Fruit fly (Drosophila melanogaster) whole organism, embryonic: ENCODE measurements around the gene CG1638.

Experiments used
- Ada2b ChIP-seq: fragments of 200-800 bp; sonication (Bioruptor generic); IDR thresholded peaks from 2 replicates; pipeline ENCODE4 v1.3.6; 2022; ENCODE audit warnings: missing biosample characterization, missing genetic modification characterization
- Asciz ChIP-seq: fragments of 200-800 bp; sonication (Bioruptor generic); optimal IDR thresholded peaks from 2 replicates; lab custom pipeline; 2017; ENCODE audit warnings: missing biosample characterization, mild to moderate bottlenecking, missing genetic modification characterization, missing genetic modification reagents
- C15 ChIP-seq: fragments of 200-800 bp; sonication (Bioruptor generic); IDR thresholded peaks from 3 replicates; pipeline ENCODE4 v1.3.6; 2022; ENCODE audit warnings: missing biosample characterization, missing genetic modification characterization
- CG10366 ChIP-seq: fragments of 200-800 bp; sonication (Bioruptor generic); IDR thresholded peaks from 2 replicates; pipeline ENCODE4 v1.3.6; 2022; ENCODE audit warnings: missing biosample characterization, missing genetic modification characterization
- CG12155 ChIP-seq: fragments of 200-800 bp; sonication (Bioruptor generic); optimal IDR thresholded peaks from 3 replicates; lab custom pipeline; 2016; ENCODE audit warnings: missing biosample characterization, missing genetic modification characterization
- CG12391 ChIP-seq: fragments of 200-800 bp; sonication (Bioruptor generic); optimal IDR thresholded peaks from 3 replicates; lab custom pipeline; 2018; ENCODE audit warnings: missing biosample characterization, mild to moderate bottlenecking, missing genetic modification characterization, moderate library complexity
- CG14441 ChIP-seq: fragments of 200-800 bp; sonication (Bioruptor generic); IDR thresholded peaks from 2 replicates; pipeline ENCODE4 v1.3.6; 2022; ENCODE audit warnings: missing biosample characterization, missing genetic modification characterization
- CG1602 ChIP-seq: fragments of 200-800 bp; sonication (Bioruptor generic); optimal IDR thresholded peaks from 3 replicates; lab custom pipeline; 2016; ENCODE audit warnings: missing biosample characterization, missing genetic modification characterization
- CG16779 ChIP-seq: fragments of 200-800 bp; sonication (Bioruptor generic); IDR thresholded peaks from 2 replicates; pipeline ENCODE4 v1.3.6; 2022; ENCODE audit warnings: missing biosample characterization, missing genetic modification characterization
- CG16863 ChIP-seq: fragments of 200-800 bp; sonication (Bioruptor generic); optimal IDR thresholded peaks from 3 replicates; lab custom pipeline; 2016; ENCODE audit warnings: missing biosample characterization, missing genetic modification characterization
- CG18262 ChIP-seq: fragments of 200-800 bp; optimal IDR thresholded peaks from 3 replicates; lab custom pipeline; 2019; ENCODE audit warnings: missing biosample characterization, mild to moderate bottlenecking, missing genetic modification characterization, moderate library complexity
- CG18599 ChIP-seq: fragments of 200-800 bp; sonication (Bioruptor generic); optimal IDR thresholded peaks from 3 replicates; lab custom pipeline; 2017; ENCODE audit warnings: missing biosample characterization, missing genetic modification characterization, mild to moderate bottlenecking, moderate library complexity, missing genetic modification reagents
- CG4360 ChIP-seq: fragments of 200-800 bp; sonication (Bioruptor generic); IDR thresholded peaks from 2 replicates; pipeline ENCODE4 v1.3.6; 2022; ENCODE audit warnings: missing biosample characterization, missing genetic modification characterization
- CG43689 ChIP-seq: fragments of 200-800 bp; sonication (Bioruptor generic); IDR thresholded peaks from 2 replicates; pipeline ENCODE4 v1.3.6; 2022; ENCODE audit warnings: missing biosample characterization, missing genetic modification characterization
- CG6272 ChIP-seq: fragments of 200-800 bp; sonication (Bioruptor generic); IDR thresholded peaks from 2 replicates; pipeline ENCODE4 v1.3.6; 2022; ENCODE audit warnings: missing biosample characterization, missing genetic modification characterization
- CG6813 ChIP-seq: fragments of 200-800 bp; sonication (Bioruptor generic); optimal IDR thresholded peaks from 2 replicates; lab custom pipeline; 2017; ENCODE audit warnings: missing biosample characterization, missing genetic modification characterization, mild to moderate bottlenecking, moderate library complexity, missing genetic modification reagents
- CG6854 ChIP-seq: fragments of 200-800 bp; sonication (Bioruptor generic); optimal IDR thresholded peaks from 3 replicates; lab custom pipeline; 2017; ENCODE audit warnings: missing biosample characterization, mild to moderate bottlenecking, missing genetic modification characterization
- CG7786 ChIP-seq: fragments of 200-800 bp; sonication (Bioruptor generic); optimal IDR thresholded peaks from 2 replicates; lab custom pipeline; 2016; ENCODE audit warnings: missing biosample characterization, missing genetic modification characterization
- CG7963 ChIP-seq: fragments of 200-800 bp; sonication (Bioruptor generic); IDR thresholded peaks from 3 replicates; pipeline ENCODE4 v1.3.6; 2022; ENCODE audit warnings: missing biosample characterization, missing genetic modification characterization; ENCODE audit not compliant: partially characterized antibody
- CG8089 ChIP-seq: fragments of 200-800 bp; sonication (Bioruptor generic); optimal IDR thresholded peaks from 3 replicates; lab custom pipeline; 2016; ENCODE audit warnings: missing biosample characterization, missing genetic modification characterization
- CG9876 ChIP-seq: fragments of 200-800 bp; sonication (Bioruptor generic); optimal IDR thresholded peaks from 2 replicates; lab custom pipeline; 2016; ENCODE audit warnings: missing biosample characterization, missing genetic modification characterization
- CTCF ChIP-seq: fragments of 200-800 bp; sonication (Bioruptor generic); optimal IDR thresholded peaks from 2 replicates; lab custom pipeline; 2017; ENCODE audit warnings: missing biosample characterization, mild to moderate bottlenecking, missing genetic modification characterization, moderate library complexity
- CoRest ChIP-seq: fragments of 200-800 bp; sonication (Bioruptor generic); optimal IDR thresholded peaks from 3 replicates; lab custom pipeline; 2018; ENCODE audit warnings: missing biosample characterization, mild to moderate bottlenecking, missing genetic modification characterization, moderate library complexity
- Ets65A ChIP-seq: fragments of 200-800 bp; sonication (Bioruptor generic); peaks from one replicate; lab custom pipeline; 2016; ENCODE audit warnings: missing biosample characterization, missing genetic modification characterization
- Fer2 ChIP-seq: fragments of 200-800 bp; sonication (Bioruptor generic); optimal IDR thresholded peaks from 2 replicates; lab custom pipeline; 2018; ENCODE audit warnings: missing biosample characterization, mild to moderate bottlenecking, missing genetic modification characterization, moderate library complexity
- H2.0 ChIP-seq: fragments of 200-800 bp; sonication (Bioruptor generic); IDR thresholded peaks from 2 replicates; pipeline ENCODE4 v1.3.6; 2022; ENCODE audit warnings: missing biosample characterization, missing genetic modification characterization
- HLH4C ChIP-seq: fragments of 200-800 bp; sonication (Bioruptor generic); IDR thresholded peaks from 3 replicates; pipeline ENCODE4 v1.3.6; 2022; ENCODE audit warnings: missing biosample characterization, missing genetic modification characterization; ENCODE audit not compliant: partially characterized antibody
- HmgD ChIP-seq: fragments of 200-800 bp; sonication (Bioruptor generic); optimal IDR thresholded peaks from 3 replicates; lab custom pipeline; 2016; ENCODE audit warnings: missing biosample characterization, missing genetic modification characterization
- Hmx ChIP-seq: fragments of 200-800 bp; sonication (Bioruptor generic); optimal IDR thresholded peaks from 2 replicates; lab custom pipeline; 2016; ENCODE audit warnings: missing biosample characterization, missing genetic modification characterization
- MBD-R2 ChIP-seq: fragments of 200-800 bp; sonication (Bioruptor generic); IDR thresholded peaks from 2 replicates; pipeline ENCODE4 v1.3.6; 2022; ENCODE audit warnings: missing biosample characterization, missing genetic modification characterization
- Med ChIP-seq: fragments of 200-800 bp; sonication (Bioruptor generic); peaks from one replicate; lab custom pipeline; 2016; ENCODE audit warnings: missing biosample characterization, missing genetic modification characterization, mild to moderate bottlenecking, inconsistent platforms, moderate library complexity
- Sin3A ChIP-seq: fragments of >200 bp; optimal IDR thresholded peaks from 2 replicates; lab custom pipeline; 2018
- ara ChIP-seq: fragments of 200-800 bp; sonication (Bioruptor generic); IDR thresholded peaks from 2 replicates; pipeline ENCODE4 v1.3.6; 2022; ENCODE audit warnings: missing biosample characterization, missing genetic modification characterization
- bab2 ChIP-seq: fragments of 200-800 bp; sonication (Bioruptor generic); optimal IDR thresholded peaks from 2 replicates; lab custom pipeline; 2016; ENCODE audit warnings: missing biosample characterization, missing genetic modification characterization
- corto ChIP-seq: fragments of 200-800 bp; sonication (Bioruptor generic); optimal IDR thresholded peaks from 2 replicates; lab custom pipeline; 2016; ENCODE audit warnings: missing biosample characterization, mild to moderate bottlenecking, missing genetic modification characterization, moderate library complexity
- eve ChIP-seq, 2 experiments: fragments of >200 bp; optimal IDR thresholded peaks; 2 replicates each; lab custom pipeline; 2017; ENCODE audit warnings: missing biosample characterization in 2 of 2, missing genetic modification characterization in 2 of 2
- gem ChIP-seq: fragments of 200-800 bp; sonication (Bioruptor generic); optimal IDR thresholded peaks from 2 replicates; lab custom pipeline; 2019; ENCODE audit warnings: missing biosample characterization, mild to moderate bottlenecking, missing genetic modification characterization, moderate library complexity
- h ChIP-seq: fragments of >200 bp; optimal IDR thresholded peaks from 2 replicates; lab custom pipeline; 2017
- jumu ChIP-seq: fragments of 200-800 bp; sonication (Bioruptor generic); optimal IDR thresholded peaks from 3 replicates; lab custom pipeline; 2016; ENCODE audit warnings: missing biosample characterization, missing genetic modification characterization
- kni ChIP-seq: fragments of 200-800 bp; sonication (Bioruptor generic); optimal IDR thresholded peaks from 3 replicates; lab custom pipeline; 2017; ENCODE audit warnings: mild to moderate bottlenecking, missing biosample characterization, missing genetic modification reagents, missing genetic modification characterization
- lilli ChIP-seq: fragments of 200-800 bp; sonication (Bioruptor generic); optimal IDR thresholded peaks from 3 replicates; lab custom pipeline; 2016; ENCODE audit warnings: missing biosample characterization, missing genetic modification characterization
- maf-S ChIP-seq: fragments of 200-800 bp; sonication (Bioruptor generic); optimal IDR thresholded peaks from 2 replicates; lab custom pipeline; 2016; ENCODE audit warnings: missing biosample characterization, missing genetic modification characterization
- mam ChIP-seq: fragments of 200-800 bp; sonication (Bioruptor generic); optimal IDR thresholded peaks from 3 replicates; lab custom pipeline; 2016; ENCODE audit warnings: missing biosample characterization, missing genetic modification characterization
- pan ChIP-seq, 4 experiments: fragments of >200 bp in 3 of 4; fragments of 200-800 bp in 1 of 4; sonication (Bioruptor generic) in 1 of 4; optimal IDR thresholded peaks in 3 of 4; IDR thresholded peaks in 1 of 4; 2 replicates each; pipeline versions ENCODE4 v1.3.6 to Lab custom; 2017 to 2022; ENCODE audit warnings: missing biosample characterization in 2 of 4, missing genetic modification characterization in 2 of 4, mixed read lengths in 1 of 4
- pita ChIP-seq: fragments of 200-800 bp; sonication (Bioruptor generic); optimal IDR thresholded peaks from 2 replicates; lab custom pipeline; 2017; ENCODE audit warnings: missing biosample characterization, mild to moderate bottlenecking, missing genetic modification characterization
- psq ChIP-seq: fragments of 200-800 bp; sonication (Bioruptor generic); optimal IDR thresholded peaks from 2 replicates; lab custom pipeline; 2017; ENCODE audit warnings: missing biosample characterization, missing genetic modification characterization
- repo ChIP-seq: fragments of 200-800 bp; sonication (Bioruptor generic); optimal IDR thresholded peaks from 2 replicates; lab custom pipeline; 2016; ENCODE audit warnings: missing biosample characterization, missing genetic modification characterization
- sisA ChIP-seq: fragments of 200-800 bp; sonication (Bioruptor generic); IDR thresholded peaks from 2 replicates; pipeline ENCODE4 v1.3.6; 2022; ENCODE audit warnings: missing biosample characterization, missing genetic modification characterization
- slp2 ChIP-seq: fragments of 200-800 bp; sonication (Bioruptor generic); optimal IDR thresholded peaks from 2 replicates; lab custom pipeline; 2016; ENCODE audit warnings: missing biosample characterization, missing genetic modification characterization
- tap ChIP-seq: fragments of 200-800 bp; optimal IDR thresholded peaks from 3 replicates; lab custom pipeline; 2019; ENCODE audit warnings: missing biosample characterization, mild to moderate bottlenecking, missing genetic modification characterization, moderate library complexity
- tll ChIP-seq, 2 experiments: fragments of 200-800 bp in 1 of 2; fragments of >200 bp in 1 of 2; sonication (Bioruptor generic) in 1 of 2; optimal IDR thresholded peaks; 2 replicates each; lab custom pipeline; 2017 to 2019; ENCODE audit warnings: missing biosample characterization in 2 of 2, missing genetic modification characterization in 2 of 2, mild to moderate bottlenecking in 1 of 2, moderate library complexity in 1 of 2
- ttk ChIP-seq: fragments of 200-800 bp; sonication (Bioruptor generic); IDR thresholded peaks from 2 replicates; pipeline ENCODE4 v2.1.2; 2022; ENCODE audit warnings: missing biosample characterization, missing genetic modification characterization
- wdn ChIP-seq: fragments of 200-800 bp; sonication (Bioruptor generic); IDR thresholded peaks from 2 replicates; pipeline ENCODE4 v1.3.6; 2022; ENCODE audit warnings: missing biosample characterization, missing genetic modification characterization
- yki ChIP-seq: fragments of >200 bp; optimal IDR thresholded peaks from 3 replicates; lab custom pipeline; 2018

Gene CG1638

DNA sequence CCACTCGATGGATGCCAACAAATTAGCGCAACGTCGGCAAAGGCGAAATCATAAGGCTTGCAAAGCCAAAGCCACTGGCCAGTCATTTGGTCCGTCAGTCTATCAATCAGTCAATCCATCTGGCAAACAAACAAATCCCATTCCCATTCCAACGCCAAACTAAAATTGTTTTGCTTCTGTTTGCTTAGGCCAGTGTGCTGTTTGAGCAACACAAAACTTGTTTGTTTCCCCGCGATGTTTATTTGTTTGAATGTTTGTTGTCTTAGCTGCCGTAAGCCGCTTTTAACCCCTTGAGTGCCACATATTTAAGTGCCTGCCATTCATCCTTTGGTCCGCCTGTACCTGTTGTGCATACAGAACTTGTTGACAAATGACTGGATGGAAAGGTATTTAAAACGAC, 39.5 kb upstream of the CG1638 start (continued):
- TF ChIP-seq CG16863 (GFP tag; lab: Kevin White, UChicago) (peak; percentile 45), corto (no peak), CG7963 (no peak), wdn (GFP tag; lab: Robert Waterston, UW) (no peak), Med (GFP tag; lab: Kevin White, UChicago) (no peak), bab2 (GFP tag; lab: Kevin White, UChicago) (peak; percentile 62), H2.0 (no peak), eve (GFP tag; optimal IDR thresholded peaks at IDR 0.05; lab: Kevin White, UChicago) (no peak), HmgD (GFP tag; lab: Kevin White, UChicago) (no peak), CG43689 (GFP tag; lab: Robert Waterston, UW) (no peak), MBD-R2 (GFP tag; lab: Robert Waterston, UW) (no peak), Hmx (GFP tag; lab: Kevin White, UChicago) (no peak), CG12155 (GFP tag; lab: Kevin White, UChicago) (no peak), CG9876 (GFP tag; lab: Kevin White, UChicago) (peak; percentile 10), ara (GFP tag; lab: Robert Waterston, UW) (peak; percentile 89), yki (lab: Kevin White, UChicago) (no peak), CG18599 (peak; percentile 34), sisA (GFP tag; lab: Robert Waterston, UW) (no peak), CG16779 (no peak), CG6854 (GFP tag; lab: Kevin White, UChicago) (no peak), HLH4C (GFP tag; lab: Robert Waterston, UW) (no peak), CG10366 (GFP tag; lab: Robert Waterston, UW) (no peak), lilli (GFP tag; lab: Kevin White, UChicago) (no peak), CG18262 (peak; percentile 78), CG1602 (GFP tag; lab: Kevin White, UChicago) (peak; percentile 50), C15 (GFP tag; lab: Robert Waterston, UW) (no peak), Sin3A (no peak), Ets65A (GFP tag; lab: Kevin White, UChicago) (no peak), h (no peak), maf-S (GFP tag; lab: Kevin White, UChicago) (peak; percentile 12), jumu (GFP tag; lab: Kevin White, UChicago) (no peak), CG14441 (no peak), psq (no peak), CG4360 (GFP tag; lab: Robert Waterston, UW) (peak; percentile 65), Ada2b (GFP tag; lab: Robert Waterston, UW) (no peak), tll (GFP tag; optimal IDR thresholded peaks at IDR 0.05; lab: Kevin White, UChicago) (peak in 1 of 2 experiments; percentile 98), CG12391 (peak; percentile 43), kni (GFP tag; lab: Kevin White, UChicago) (peak; percentile 94), tap (tag; lab: Kevin White, UChicago) (no peak), CG6272 (GFP tag; lab: Robert Waterston, UW) (no peak), Asciz (peak; percentile 78), mam (GFP tag; lab: Kevin White, UChicago) (no peak), ttk (GFP tag; lab: Robert Waterston, UW) (no peak), Fer2 (tag; lab: Kevin White, UChicago) (no peak), gem (peak; percentile 71), CG8089 (GFP tag; lab: Kevin White, UChicago) (peak; percentile 78), CTCF (GFP tag; lab: Kevin White, UChicago) (no peak), CoRest (tag; lab: Kevin White, UChicago) (peak; percentile 47), repo (GFP tag; lab: Kevin White, UChicago) (peak; percentile 7), pita (GFP tag; lab: Kevin White, UChicago) (no peak), pan (optimal IDR thresholded peaks at IDR 0.05; lab: Kevin White, UChicago) (no peak), pan (GFP tag; optimal IDR thresholded peaks at IDR 0.05 in 1 of 2, IDR thresholded peaks at IDR 0.05 in 1 of 2) (peak in 1 of 2 experiments; percentile 33), CG6813 (GFP tag; lab: Kevin White, UChicago) (peak; percentile 92), CG7786 (GFP tag; lab: Kevin White, UChicago) (peak; percentile 8), slp2 (GFP tag; lab: Kevin White, UChicago) (no peak)
